Fruit fly (Drosophila melanogaster) whole organism, embryonic: Measurements from ENCODE around the gene CG34409.

Source experiments
- Bgb ChIP-seq: fragments of 200-800 bp; sonication (Bioruptor generic); IDR thresholded peaks from 2 replicates; pipeline ENCODE4 v1.3.6; 2022; ENCODE audit warnings: missing biosample characterization, missing genetic modification characterization; ENCODE audit not compliant: partially characterized antibody
- Blimp-1 ChIP-seq: fragments of 200-800 bp; sonication (Bioruptor generic); optimal IDR thresholded peaks from 3 replicates; lab custom pipeline; 2018; ENCODE audit warnings: missing biosample characterization, missing genetic modification characterization, mild to moderate bottlenecking, moderate library complexity, missing genetic modification reagents
- BtbVII ChIP-seq: fragments of 200-800 bp; sonication (Bioruptor generic); optimal IDR thresholded peaks from 3 replicates; lab custom pipeline; 2017; ENCODE audit warnings: missing biosample characterization, mild to moderate bottlenecking, missing genetic modification characterization
- CG10366 ChIP-seq: fragments of 200-800 bp; sonication (Bioruptor generic); IDR thresholded peaks from 2 replicates; pipeline ENCODE4 v1.3.6; 2022; ENCODE audit warnings: missing biosample characterization, missing genetic modification characterization
- CG10462 ChIP-seq: fragments of 200-800 bp; sonication (Bioruptor generic); optimal IDR thresholded peaks from 2 replicates; lab custom pipeline; 2016; ENCODE audit warnings: missing biosample characterization, missing genetic modification characterization
- CG11093 ChIP-seq: fragments of 200-800 bp; sonication (Bioruptor generic); IDR thresholded peaks from 3 replicates; pipeline ENCODE4 v1.3.6; 2022; ENCODE audit warnings: missing biosample characterization, missing genetic modification characterization
- CG11560 ChIP-seq: fragments of 200-800 bp; sonication (Bioruptor generic); IDR thresholded peaks from 3 replicates; pipeline ENCODE4 v1.3.6; 2022; ENCODE audit warnings: missing biosample characterization, missing genetic modification characterization
- CG12219 ChIP-seq: fragments of 200-800 bp; sonication (Bioruptor generic); optimal IDR thresholded peaks from 3 replicates; lab custom pipeline; 2018; ENCODE audit warnings: missing biosample characterization, mild to moderate bottlenecking, missing genetic modification characterization
- CG12236 ChIP-seq: fragments of 200-800 bp; sonication (Bioruptor generic); optimal IDR thresholded peaks from 2 replicates; lab custom pipeline; 2016; ENCODE audit warnings: missing biosample characterization, missing genetic modification characterization
- CG13624 ChIP-seq: fragments of 200-800 bp; sonication (Bioruptor generic); optimal IDR thresholded peaks from 2 replicates; lab custom pipeline; 2016; ENCODE audit warnings: missing biosample characterization, missing genetic modification characterization
- CG1529 ChIP-seq: fragments of 200-800 bp; sonication (Bioruptor generic); optimal IDR thresholded peaks from 3 replicates; lab custom pipeline; 2018; ENCODE audit warnings: missing biosample characterization, missing genetic modification characterization
- CG17361 ChIP-seq: fragments of 200-800 bp; sonication (Bioruptor generic); IDR thresholded peaks from 3 replicates; pipeline ENCODE4 v1.3.6; 2022; ENCODE audit warnings: missing biosample characterization, missing genetic modification characterization
- CG31388 ChIP-seq: fragments of 200-800 bp; sonication (Bioruptor generic); optimal IDR thresholded peaks from 2 replicates; lab custom pipeline; 2016; ENCODE audit warnings: missing biosample characterization, missing genetic modification characterization
- CG33213 ChIP-seq: fragments of 200-800 bp; sonication (Bioruptor generic); optimal IDR thresholded peaks from 3 replicates; lab custom pipeline; 2016; ENCODE audit warnings: missing biosample characterization, missing genetic modification characterization
- CG33557 ChIP-seq: fragments of 200-800 bp; sonication (Bioruptor generic); optimal IDR thresholded peaks from 2 replicates; lab custom pipeline; 2019; ENCODE audit warnings: missing biosample characterization, mild to moderate bottlenecking, missing genetic modification characterization, moderate library complexity
- CG34376 ChIP-seq: fragments of 200-800 bp; sonication (Bioruptor generic); optimal IDR thresholded peaks from 2 replicates; lab custom pipeline; 2018; ENCODE audit warnings: missing biosample characterization, mild to moderate bottlenecking, missing genetic modification characterization
- CG3995 ChIP-seq: fragments of 200-800 bp; sonication (Bioruptor generic); optimal IDR thresholded peaks from 3 replicates; lab custom pipeline; 2016; ENCODE audit warnings: missing biosample characterization, missing genetic modification characterization
- CG42726 ChIP-seq: fragments of 200-800 bp; sonication (Bioruptor generic); IDR thresholded peaks from 2 replicates; pipeline ENCODE4 v1.3.6; 2022; ENCODE audit warnings: missing biosample characterization, missing genetic modification characterization; ENCODE audit not compliant: partially characterized antibody
- CG4282 ChIP-seq: fragments of 200-800 bp; sonication (Bioruptor generic); optimal IDR thresholded peaks from 2 replicates; lab custom pipeline; 2016; ENCODE audit warnings: missing biosample characterization, missing genetic modification characterization
- CG5180 ChIP-seq: fragments of 200-800 bp; sonication (Bioruptor generic); optimal IDR thresholded peaks from 3 replicates; lab custom pipeline; 2017; ENCODE audit warnings: missing biosample characterization, missing genetic modification characterization, mild to moderate bottlenecking, moderate library complexity, missing genetic modification reagents
- CG5245 ChIP-seq: fragments of 200-800 bp; sonication (Bioruptor generic); optimal IDR thresholded peaks from 3 replicates; lab custom pipeline; 2016; ENCODE audit warnings: missing biosample characterization, missing genetic modification characterization
- CG6654 ChIP-seq: fragments of 200-800 bp; sonication (Bioruptor generic); optimal IDR thresholded peaks from 2 replicates; lab custom pipeline; 2017; ENCODE audit warnings: missing biosample characterization, mild to moderate bottlenecking, missing genetic modification characterization
- CG7786 ChIP-seq: fragments of 200-800 bp; sonication (Bioruptor generic); optimal IDR thresholded peaks from 2 replicates; lab custom pipeline; 2016; ENCODE audit warnings: missing biosample characterization, missing genetic modification characterization
- CG7928 ChIP-seq: fragments of 200-800 bp; sonication (Bioruptor generic); optimal IDR thresholded peaks from 2 replicates; lab custom pipeline; 2017; ENCODE audit warnings: missing biosample characterization, mild to moderate bottlenecking, missing genetic modification characterization
- CG7987 ChIP-seq: fragments of 200-800 bp; sonication (Bioruptor generic); optimal IDR thresholded peaks from 2 replicates; lab custom pipeline; 2018; ENCODE audit warnings: missing biosample characterization, mild to moderate bottlenecking, missing genetic modification characterization, moderate library complexity
- Ets65A ChIP-seq: fragments of 200-800 bp; sonication (Bioruptor generic); peaks from one replicate; lab custom pipeline; 2016; ENCODE audit warnings: missing biosample characterization, missing genetic modification characterization
- MTF-1 ChIP-seq: fragments of 200-800 bp; sonication (Bioruptor generic); optimal IDR thresholded peaks from 2 replicates; lab custom pipeline; 2018; ENCODE audit warnings: missing biosample characterization, mild to moderate bottlenecking, missing genetic modification characterization, borderline replicate concordance
- Mes4 ChIP-seq: fragments of 200-800 bp; sonication (Bioruptor generic); optimal IDR thresholded peaks from 2 replicates; lab custom pipeline; 2016; ENCODE audit warnings: missing biosample characterization, missing genetic modification characterization
- NC2α ChIP-seq: fragments of 200-800 bp; sonication (Bioruptor generic); optimal IDR thresholded peaks from 2 replicates; lab custom pipeline; 2016; ENCODE audit warnings: missing biosample characterization, missing genetic modification characterization
- Pdp1 ChIP-seq, 2 experiments: fragments of 200-800 bp; sonication (Bioruptor generic); optimal IDR thresholded peaks; 3 replicates each; lab custom pipeline; 2016; ENCODE audit warnings: missing biosample characterization in 2 of 2, missing genetic modification characterization in 2 of 2, mild to moderate bottlenecking in 1 of 2, moderate library complexity in 1 of 2
- Ravus ChIP-seq: fragments of 200-800 bp; sonication (Bioruptor generic); IDR thresholded peaks from 2 replicates; pipeline ENCODE4 v1.3.6; 2022; ENCODE audit warnings: missing biosample characterization, missing genetic modification characterization
- Sry-δ ChIP-seq: fragments of 200-800 bp; sonication (Bioruptor generic); optimal IDR thresholded peaks from 2 replicates; lab custom pipeline; 2016; ENCODE audit warnings: missing biosample characterization, missing genetic modification characterization
- ab ChIP-seq: fragments of 200-800 bp; sonication (Bioruptor generic); optimal IDR thresholded peaks from 2 replicates; lab custom pipeline; 2016; ENCODE audit warnings: missing biosample characterization, missing genetic modification characterization
- ap ChIP-seq: fragments of 200-800 bp; sonication (Bioruptor generic); IDR thresholded peaks from 2 replicates; pipeline ENCODE4 v1.3.6; 2022; ENCODE audit warnings: missing biosample characterization, missing genetic modification characterization
- caup ChIP-seq: fragments of 200-800 bp; sonication (Bioruptor generic); optimal IDR thresholded peaks from 3 replicates; lab custom pipeline; 2017; ENCODE audit warnings: missing biosample characterization, mild to moderate bottlenecking, missing genetic modification characterization, moderate library complexity; ENCODE audit not compliant: severe bottlenecking
- crol ChIP-seq: fragments of 200-800 bp; sonication (Bioruptor generic); IDR thresholded peaks from 2 replicates; pipeline ENCODE4 v1.3.6; 2022; ENCODE audit warnings: missing biosample characterization, missing genetic modification characterization
- cwo ChIP-seq: fragments of 200-800 bp; sonication (Bioruptor generic); optimal IDR thresholded peaks from 3 replicates; lab custom pipeline; 2017; ENCODE audit warnings: missing biosample characterization, missing genetic modification characterization, mild to moderate bottlenecking, moderate library complexity, missing genetic modification reagents
- klu ChIP-seq: fragments of 200-800 bp; sonication (Bioruptor generic); IDR thresholded peaks from 2 replicates; pipeline ENCODE4 v1.3.6; 2022; ENCODE audit warnings: missing biosample characterization, missing genetic modification characterization
- lab ChIP-seq: fragments of 200-800 bp; sonication (Bioruptor generic); optimal IDR thresholded peaks from 3 replicates; lab custom pipeline; 2017; ENCODE audit warnings: missing biosample characterization, missing genetic modification characterization, mild to moderate bottlenecking, moderate library complexity, missing genetic modification reagents
- mam ChIP-seq: fragments of 200-800 bp; sonication (Bioruptor generic); optimal IDR thresholded peaks from 3 replicates; lab custom pipeline; 2016; ENCODE audit warnings: missing biosample characterization, missing genetic modification characterization
- pan ChIP-seq, 4 experiments: fragments of >200 bp in 3 of 4; fragments of 200-800 bp in 1 of 4; sonication (Bioruptor generic) in 1 of 4; optimal IDR thresholded peaks in 3 of 4; IDR thresholded peaks in 1 of 4; 2 replicates each; pipeline versions ENCODE4 v1.3.6 to Lab custom; 2017 to 2022; ENCODE audit warnings: missing biosample characterization in 2 of 4, missing genetic modification characterization in 2 of 4, mixed read lengths in 1 of 4
- prd ChIP-seq, 3 experiments: fragments of >200 bp in 2 of 3; fragments of 200-800 bp in 1 of 3; sonication (Bioruptor generic) in 1 of 3; optimal IDR thresholded peaks in 2 of 3; IDR thresholded peaks in 1 of 3; 2 replicates in 2 of 3; 3 replicates in 1 of 3; pipeline versions ENCODE4 v1.3.6 to Lab custom; 2017 to 2022; ENCODE audit warnings: missing biosample characterization in 1 of 3, missing genetic modification characterization in 1 of 3
- pros ChIP-seq: fragments of 200-800 bp; sonication (Bioruptor generic); optimal IDR thresholded peaks from 3 replicates; lab custom pipeline; 2019; ENCODE audit warnings: missing biosample characterization, mild to moderate bottlenecking, missing genetic modification characterization, moderate library complexity
- sna ChIP-seq: fragments of 200-800 bp; sonication (Bioruptor generic); IDR thresholded peaks from 2 replicates; pipeline ENCODE4 v1.3.6; 2022; ENCODE audit warnings: missing biosample characterization, missing genetic modification characterization; ENCODE audit not compliant: partially characterized antibody
- stwl ChIP-seq: fragments of 200-800 bp; sonication (Bioruptor generic); optimal IDR thresholded peaks from 3 replicates; lab custom pipeline; 2018; ENCODE audit warnings: missing biosample characterization, mild to moderate bottlenecking, missing genetic modification characterization, moderate library complexity
- toy ChIP-seq: fragments of 200-800 bp; sonication (Bioruptor generic); IDR thresholded peaks from 2 replicates; pipeline ENCODE4 v1.3.6; 2022; ENCODE audit warnings: missing biosample characterization, missing genetic modification characterization
- tup ChIP-seq: fragments of 200-800 bp; sonication (Bioruptor generic); optimal IDR thresholded peaks from 2 replicates; lab custom pipeline; 2016; ENCODE audit warnings: missing biosample characterization, mild to moderate bottlenecking, missing genetic modification characterization, moderate library complexity
- vvl ChIP-seq: fragments of 200-800 bp; sonication (Bioruptor generic); IDR thresholded peaks from 2 replicates; pipeline ENCODE4 v1.3.6; 2022; ENCODE audit warnings: missing biosample characterization, missing genetic modification characterization

Gene CG34409

dm6 chr3R:9783240-9783917 lies 37.2 kb upstream of the CG34409 start (continued):
- TF ChIP-seq cwo (GFP tag; lab: Kevin White, UChicago), result no peak
- TF ChIP-seq klu (GFP tag; lab: Robert Waterston, UW), result no peak
- no peak for TF ChIP-seq Blimp-1
- no peak for TF ChIP-seq NC2α
- TF ChIP-seq Mes4 (GFP tag; lab: Kevin White, UChicago), result no peak
- TF ChIP-seq pros (GFP tag; lab: Kevin White, UChicago), result no peak
- no peak for TF ChIP-seq toy (GFP tag; lab: Robert Waterston, UW)
- no peak for TF ChIP-seq CG10366 (GFP tag; lab: Robert Waterston, UW)
- no peak for TF ChIP-seq CG34376 (GFP tag; lab: Kevin White, UChicago)
- no peak for TF ChIP-seq pan (optimal IDR thresholded peaks at IDR 0.05; lab: Kevin White, UChicago)
- TF ChIP-seq pan (GFP tag; optimal IDR thresholded peaks at IDR 0.05 in 1 of 2, IDR thresholded peaks at IDR 0.05 in 1 of 2), result no peak
- no peak for TF ChIP-seq CG11093 (GFP tag; lab: Robert Waterston, UW)
- no peak for TF ChIP-seq CG4282 (GFP tag; lab: Kevin White, UChicago)
- no peak for TF ChIP-seq caup (GFP tag; lab: Kevin White, UChicago)
- no peak for TF ChIP-seq CG3995 (GFP tag; lab: Kevin White, UChicago)
- peak; percentile 21; the same call in 1 of the 2 replicates for TF ChIP-seq Bgb (GFP tag; lab: Robert Waterston, UW)
- no peak for TF ChIP-seq sna (GFP tag; lab: Robert Waterston, UW)
- TF ChIP-seq prd (optimal IDR thresholded peaks at IDR 0.05; lab: Kevin White, UChicago), result no peak
- TF ChIP-seq prd (GFP tag; IDR thresholded peaks at IDR 0.05; lab: Robert Waterston, UW), result 0 out of 3 replicates have a peak, but pooled peaks have one; percentile 17
- TF ChIP-seq CG7928 (GFP tag; lab: Kevin White, UChicago), result no peak
- TF ChIP-seq CG6654, result no peak
- TF ChIP-seq vvl (GFP tag; lab: Robert Waterston, UW), result 0 out of 2 replicates have a peak, but pooled peaks have one; percentile 8
- no peak for TF ChIP-seq CG7987 (GFP tag; lab: Kevin White, UChicago)
- no peak for TF ChIP-seq CG12219 (GFP tag; lab: Kevin White, UChicago)
- no peak for TF ChIP-seq ab (GFP tag; lab: Kevin White, UChicago)
- no peak for TF ChIP-seq CG11560 (tag; lab: Robert Waterston, UW)
- TF ChIP-seq Pdp1 (GFP tag; optimal IDR thresholded peaks at IDR 0.05; lab: Kevin White, UChicago), result peak in 1 of 2 experiments; percentile 95
- TF ChIP-seq lab, result no peak
- no peak; the same call in 2 of the 3 replicates for TF ChIP-seq CG17361 (GFP tag; lab: Robert Waterston, UW)
- TF ChIP-seq tup (GFP tag; lab: Kevin White, UChicago), result no peak
- TF ChIP-seq CG42726, result no peak
- no peak for TF ChIP-seq CG33213 (GFP tag; lab: Kevin White, UChicago)
- peak; percentile 49 for TF ChIP-seq MTF-1 (GFP tag; lab: Kevin White, UChicago)
- TF ChIP-seq crol (GFP tag; lab: Robert Waterston, UW), result no peak
- no peak for TF ChIP-seq Ets65A (GFP tag; lab: Kevin White, UChicago)
- no peak for TF ChIP-seq CG31388 (GFP tag; lab: Kevin White, UChicago)
- TF ChIP-seq Sry-δ, result no peak
- TF ChIP-seq CG12236 (GFP tag; lab: Kevin White, UChicago), result no peak
- no peak for TF ChIP-seq stwl
- no peak for TF ChIP-seq CG1529 (GFP tag; lab: Kevin White, UChicago)
- no peak for TF ChIP-seq Ravus
- TF ChIP-seq ap, result no peak
- TF ChIP-seq CG33557 (GFP tag; lab: Kevin White, UChicago), result no peak
- no peak for TF ChIP-seq CG7786 (GFP tag; lab: Kevin White, UChicago)
- no peak for TF ChIP-seq BtbVII (GFP tag; lab: Kevin White, UChicago)
- TF ChIP-seq CG10462 (GFP tag; lab: Kevin White, UChicago), result no peak
- no peak for TF ChIP-seq CG5180
- no peak for TF ChIP-seq CG13624 (GFP tag; lab: Kevin White, UChicago)
- TF ChIP-seq mam (GFP tag; lab: Kevin White, UChicago), result no peak
- TF ChIP-seq CG5245 (GFP tag; lab: Kevin White, UChicago), result no peak
